Fruit fly (Drosophila melanogaster) whole organism, prepupa: Measurements from ENCODE around the gene Hph.
A peak's percentile ranks its signal among the peaks of the same experiment; 100 is the strongest.

Experiments used
- Blimp-1 ChIP-seq: fragments of 200-800 bp; sonication (Bioruptor generic); optimal IDR thresholded peaks from 3 replicates; lab custom pipeline; 2017; ENCODE audit warnings: missing biosample characterization, missing genetic modification characterization, mild to moderate bottlenecking, moderate library complexity, missing genetic modification reagents
- CG10631 ChIP-seq: fragments of 200-800 bp; sonication (Bioruptor generic); optimal IDR thresholded peaks from 2 replicates; lab custom pipeline; 2016; ENCODE audit warnings: missing biosample characterization, missing genetic modification characterization
- CG10669 ChIP-seq: fragments of 200-800 bp; sonication (Bioruptor generic); optimal IDR thresholded peaks from 3 replicates; lab custom pipeline; 2018; ENCODE audit warnings: missing biosample characterization, mild to moderate bottlenecking, missing genetic modification characterization, moderate library complexity
- CG11294 ChIP-seq: fragments of 200-800 bp; sonication (Bioruptor generic); IDR thresholded peaks from 2 replicates; pipeline ENCODE4 v1.3.6; 2022; ENCODE audit warnings: missing biosample characterization, missing genetic modification characterization
- CG11762 ChIP-seq: fragments of 200-800 bp; sonication (Bioruptor generic); optimal IDR thresholded peaks from 3 replicates; lab custom pipeline; 2016; ENCODE audit warnings: missing biosample characterization, missing genetic modification characterization; ENCODE audit not compliant: insufficient read depth
- CG15336 ChIP-seq: fragments of 200-800 bp; sonication (Bioruptor generic); IDR thresholded peaks from 2 replicates; pipeline ENCODE4 v1.3.6; 2022; ENCODE audit warnings: missing biosample characterization, missing genetic modification characterization
- CG1621 ChIP-seq: fragments of 200-800 bp; sonication (Bioruptor generic); optimal IDR thresholded peaks from 3 replicates; lab custom pipeline; 2018; ENCODE audit warnings: missing biosample characterization, mild to moderate bottlenecking, missing genetic modification characterization
- CG16779 ChIP-seq: fragments of 200-800 bp; sonication (Bioruptor generic); optimal IDR thresholded peaks from 3 replicates; lab custom pipeline; 2017; ENCODE audit warnings: missing biosample characterization, mild to moderate bottlenecking, missing genetic modification characterization
- CG31627 ChIP-seq: fragments of 200-800 bp; sonication (Bioruptor generic); optimal IDR thresholded peaks from 3 replicates; lab custom pipeline; 2016; ENCODE audit warnings: missing biosample characterization, missing genetic modification characterization
- CG32006 ChIP-seq: fragments of 200-800 bp; sonication (Bioruptor generic); optimal IDR thresholded peaks from 3 replicates; lab custom pipeline; 2017; ENCODE audit warnings: missing biosample characterization, mild to moderate bottlenecking, missing genetic modification characterization
- CG34406 ChIP-seq: fragments of 200-800 bp; sonication (Bioruptor generic); optimal IDR thresholded peaks from 3 replicates; lab custom pipeline; 2016; ENCODE audit warnings: missing biosample characterization, missing genetic modification characterization
- CG3919 ChIP-seq: fragments of 200-800 bp; sonication (Bioruptor generic); optimal IDR thresholded peaks from 3 replicates; lab custom pipeline; 2016; ENCODE audit warnings: missing biosample characterization, missing genetic modification characterization
- CG4318 ChIP-seq: fragments of 200-800 bp; sonication (Bioruptor generic); optimal IDR thresholded peaks from 3 replicates; lab custom pipeline; 2017; ENCODE audit warnings: missing biosample characterization, mild to moderate bottlenecking, missing genetic modification characterization
- CG6163 ChIP-seq: fragments of 200-800 bp; sonication (Bioruptor generic); IDR thresholded peaks from 3 replicates; pipeline ENCODE4 v1.3.6; 2022; ENCODE audit warnings: missing biosample characterization, missing genetic modification characterization
- CG6808 ChIP-seq: fragments of 200-800 bp; sonication (Bioruptor generic); optimal IDR thresholded peaks from 3 replicates; lab custom pipeline; 2017; ENCODE audit warnings: missing biosample characterization, missing genetic modification characterization, mild to moderate bottlenecking, moderate library complexity, missing genetic modification reagents
- CG6854 ChIP-seq: fragments of 200-800 bp; sonication (Bioruptor generic); optimal IDR thresholded peaks from 2 replicates; lab custom pipeline; 2017; ENCODE audit warnings: missing biosample characterization, mild to moderate bottlenecking, missing genetic modification characterization
- CG7368 ChIP-seq: fragments of 200-800 bp; sonication (Bioruptor generic); optimal IDR thresholded peaks from 3 replicates; lab custom pipeline; 2016; ENCODE audit warnings: missing biosample characterization, missing genetic modification characterization
- CG8119 ChIP-seq: fragments of 200-800 bp; sonication (Bioruptor generic); IDR thresholded peaks from 3 replicates; pipeline ENCODE4 v1.3.6; 2022; ENCODE audit warnings: missing biosample characterization, missing genetic modification characterization
- CG8632 ChIP-seq: fragments of 200-800 bp; sonication (Bioruptor generic); optimal IDR thresholded peaks from 3 replicates; lab custom pipeline; 2016; ENCODE audit warnings: missing biosample characterization, missing genetic modification characterization
- CG9139 ChIP-seq: fragments of 200-800 bp; sonication (Bioruptor generic); optimal IDR thresholded peaks from 3 replicates; lab custom pipeline; 2017; ENCODE audit warnings: missing biosample characterization, mild to moderate bottlenecking, missing genetic modification characterization
- Eip75B ChIP-seq: fragments of 200-800 bp; sonication (Bioruptor generic); optimal IDR thresholded peaks from 3 replicates; lab custom pipeline; 2016; ENCODE audit warnings: missing biosample characterization, missing genetic modification characterization
- Eip78C ChIP-seq: fragments of 200-800 bp; sonication (Bioruptor generic); peaks from one replicate; lab custom pipeline; 2016; ENCODE audit warnings: missing biosample characterization, missing genetic modification characterization
- Eip93F ChIP-seq: fragments of 200-800 bp; sonication (Bioruptor generic); optimal IDR thresholded peaks from 2 replicates; lab custom pipeline; 2016; ENCODE audit warnings: missing biosample characterization, mild to moderate bottlenecking, missing genetic modification characterization
- Ets21C ChIP-seq: fragments of 200-800 bp; sonication (Bioruptor generic); optimal IDR thresholded peaks from 3 replicates; lab custom pipeline; 2016; ENCODE audit warnings: missing biosample characterization, missing genetic modification characterization
- Ets96B ChIP-seq: fragments of 200-800 bp; optimal IDR thresholded peaks from 2 replicates; lab custom pipeline; 2019; ENCODE audit warnings: missing biosample characterization, mild to moderate bottlenecking, missing genetic modification characterization, moderate library complexity
- Gug ChIP-seq: fragments of 200-800 bp; sonication (Bioruptor generic); IDR thresholded peaks from 2 replicates; pipeline ENCODE4 v1.3.6; 2022; ENCODE audit warnings: missing biosample characterization, missing genetic modification characterization
- Hr38 ChIP-seq: sonication (Bioruptor generic); optimal IDR thresholded peaks from 2 replicates; lab custom pipeline; 2016; ENCODE audit warnings: missing biosample characterization, missing genetic modification characterization
- Hr39 ChIP-seq: fragments of 200-800 bp; sonication (Bioruptor generic); optimal IDR thresholded peaks from 2 replicates; lab custom pipeline; 2016; ENCODE audit warnings: missing biosample characterization, missing genetic modification characterization
- Lpt ChIP-seq: fragments of 200-800 bp; sonication (Bioruptor generic); optimal IDR thresholded peaks from 3 replicates; lab custom pipeline; 2016; ENCODE audit warnings: missing biosample characterization, missing genetic modification characterization
- Met ChIP-seq: fragments of 200-800 bp; sonication (Bioruptor generic); optimal IDR thresholded peaks from 3 replicates; lab custom pipeline; 2016; ENCODE audit warnings: missing biosample characterization, missing genetic modification characterization
- Smox ChIP-seq: fragments of 200-800 bp; sonication (Bioruptor generic); optimal IDR thresholded peaks from 3 replicates; lab custom pipeline; 2016; ENCODE audit warnings: missing biosample characterization, missing genetic modification characterization
- Sox102F ChIP-seq: fragments of 200-800 bp; sonication (Bioruptor generic); optimal IDR thresholded peaks from 2 replicates; lab custom pipeline; 2016; ENCODE audit warnings: missing biosample characterization, mild to moderate bottlenecking, missing genetic modification characterization
- Sox14 ChIP-seq: fragments of 200-800 bp; sonication (Bioruptor generic); optimal IDR thresholded peaks from 3 replicates; lab custom pipeline; 2016; ENCODE audit warnings: missing biosample characterization, missing genetic modification characterization
- achi ChIP-seq: fragments of 200-800 bp; sonication (Bioruptor generic); optimal IDR thresholded peaks from 3 replicates; lab custom pipeline; 2016; ENCODE audit warnings: missing biosample characterization, missing genetic modification characterization
- acj6 ChIP-seq: fragments of 200-800 bp; sonication (Bioruptor generic); optimal IDR thresholded peaks from 3 replicates; lab custom pipeline; 2016; ENCODE audit warnings: missing biosample characterization, missing genetic modification characterization
- cyc ChIP-seq: fragments of 200-800 bp; sonication (Bioruptor generic); optimal IDR thresholded peaks from 3 replicates; lab custom pipeline; 2016; ENCODE audit warnings: missing biosample characterization, missing genetic modification characterization
- dsx ChIP-seq: fragments of 200-800 bp; optimal IDR thresholded peaks from 3 replicates; lab custom pipeline; 2019; ENCODE audit warnings: missing biosample characterization, mild to moderate bottlenecking, missing genetic modification characterization, moderate library complexity; ENCODE audit not compliant: poor library complexity, severe bottlenecking
- eg ChIP-seq: fragments of 200-800 bp; sonication (Bioruptor generic); IDR thresholded peaks from 3 replicates; pipeline ENCODE4 v1.3.6; 2022; ENCODE audit warnings: missing biosample characterization, missing genetic modification characterization
- esn ChIP-seq: fragments of 200-800 bp; sonication (Bioruptor generic); optimal IDR thresholded peaks from 2 replicates; lab custom pipeline; 2016; ENCODE audit warnings: missing biosample characterization, mild to moderate bottlenecking, missing genetic modification characterization, moderate library complexity
- fd59A ChIP-seq: fragments of 200-800 bp; sonication (Bioruptor generic); optimal IDR thresholded peaks from 2 replicates; lab custom pipeline; 2017; ENCODE audit warnings: missing biosample characterization, mild to moderate bottlenecking, missing genetic modification characterization, missing genetic modification reagents
- fd85E ChIP-seq: fragments of 200-800 bp; sonication (Bioruptor generic); optimal IDR thresholded peaks from 3 replicates; lab custom pipeline; 2016; ENCODE audit warnings: missing biosample characterization, missing genetic modification characterization
- lz ChIP-seq: fragments of 200-800 bp; sonication (Bioruptor generic); optimal IDR thresholded peaks from 3 replicates; lab custom pipeline; 2016; ENCODE audit warnings: missing biosample characterization, missing genetic modification characterization
- net ChIP-seq: fragments of 200-800 bp; sonication (Bioruptor generic); optimal IDR thresholded peaks from 3 replicates; lab custom pipeline; 2016; ENCODE audit warnings: missing biosample characterization, missing genetic modification characterization
- pdm3 ChIP-seq: fragments of 200-800 bp; sonication (Bioruptor generic); optimal IDR thresholded peaks from 3 replicates; lab custom pipeline; 2016; ENCODE audit warnings: missing biosample characterization, missing genetic modification characterization
- salr ChIP-seq, 2 experiments: fragments of 200-800 bp; sonication (Bioruptor generic); optimal IDR thresholded peaks; 3 replicates each; lab custom pipeline; 2016 to 2018; ENCODE audit warnings: missing biosample characterization in 2 of 2, missing genetic modification characterization in 2 of 2, mild to moderate bottlenecking in 1 of 2
- ss ChIP-seq, 2 experiments: fragments of 200-800 bp; sonication (Bioruptor generic); optimal IDR thresholded peaks; 2 replicates in 1 of 2; 3 replicates in 1 of 2; lab custom pipeline; 2017 to 2018; ENCODE audit warnings: mild to moderate bottlenecking in 2 of 2, missing biosample characterization in 2 of 2, missing genetic modification characterization in 2 of 2, moderate library complexity in 1 of 2
- svp ChIP-seq: fragments of 200-800 bp; sonication (Bioruptor generic); peaks from one replicate; lab custom pipeline; 2016; ENCODE audit warnings: missing biosample characterization, missing genetic modification characterization
- topi ChIP-seq: fragments of 200-800 bp; sonication (Bioruptor generic); optimal IDR thresholded peaks from 3 replicates; lab custom pipeline; 2016; ENCODE audit warnings: missing biosample characterization, missing genetic modification characterization
- vri ChIP-seq: fragments of 200-800 bp; sonication (Bioruptor generic); optimal IDR thresholded peaks from 3 replicates; lab custom pipeline; 2016; ENCODE audit warnings: missing biosample characterization, mild to moderate bottlenecking, missing genetic modification characterization

The Hph gene

DNA sequence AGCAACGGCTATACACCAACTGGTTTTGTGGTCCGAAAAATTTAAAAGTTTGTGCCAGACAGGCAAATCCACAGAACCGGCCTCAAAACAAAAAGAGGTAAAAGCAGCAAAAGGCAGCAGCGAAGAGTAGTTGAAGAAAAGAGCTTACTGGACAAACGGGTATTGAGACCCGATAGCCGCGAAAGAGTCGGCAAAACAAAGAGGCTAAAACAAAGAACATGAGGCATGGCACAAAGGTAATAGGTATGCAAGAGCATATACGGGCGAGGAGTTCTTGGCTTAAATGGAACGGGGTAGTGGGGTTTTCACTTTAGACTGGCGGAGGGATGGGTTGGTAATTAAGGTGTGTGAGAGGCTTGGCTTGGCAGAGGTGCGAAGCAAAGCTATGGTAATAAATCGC is 24.3 kb downstream of the Hph start:
- TF ChIP-seq svp (GFP tag; lab: Kevin White, UChicago) (no peak), dsx (peak; percentile 32), Ets96B (tag; lab: Kevin White, UChicago) (peak; percentile 18), esn (GFP tag; lab: Kevin White, UChicago) (peak; percentile 38), CG10669 (GFP tag; lab: Kevin White, UChicago) (no peak), ss (GFP tag; optimal IDR thresholded peaks at IDR 0.05; lab: Kevin White, UChicago) (peak; percentile 45 to 53), CG3919 (GFP tag; lab: Kevin White, UChicago) (peak; percentile 64), acj6 (GFP tag; lab: Kevin White, UChicago) (no peak), Ets21C (no peak), eg (GFP tag; lab: Robert Waterston, UW) (no peak), CG7368 (GFP tag; lab: Kevin White, UChicago) (no peak), Hr38 (no peak), CG8119 (GFP tag; lab: Robert Waterston, UW) (peak; percentile 60), topi (peak; percentile 18), CG1621 (tag; lab: Kevin White, UChicago) (peak; percentile 2), Met (GFP tag; lab: Kevin White, UChicago) (peak; percentile 30), CG6808 (peak; percentile 36), fd85E (GFP tag; lab: Kevin White, UChicago) (no peak), Eip93F (GFP tag; lab: Kevin White, UChicago) (peak; percentile 15), salr (GFP tag; optimal IDR thresholded peaks at IDR 0.05; lab: Kevin White, UChicago) (peak in 1 of 2 experiments; percentile 18), achi (GFP tag; lab: Kevin White, UChicago) (no peak), CG6854 (peak; percentile 55), CG8632 (peak; percentile 20), CG34406 (GFP tag; lab: Kevin White, UChicago) (peak; percentile 20), Sox14 (peak; percentile 70), Gug (GFP tag; lab: Robert Waterston, UW) (no peak), net (GFP tag; lab: Kevin White, UChicago) (peak; percentile 8), CG31627 (GFP tag; lab: Kevin White, UChicago) (peak; percentile 32), CG10631 (no peak), pdm3 (peak; percentile 33), lz (peak; percentile 26), CG9139 (GFP tag; lab: Kevin White, UChicago) (peak; percentile 34), Sox102F (GFP tag; lab: Kevin White, UChicago) (peak; percentile 55), Lpt (GFP tag; lab: Kevin White, UChicago) (peak; percentile 61), Blimp-1 (GFP tag; lab: Kevin White, UChicago) (peak; percentile 1), Eip78C (GFP tag; lab: Kevin White, UChicago) (no peak), Smox (GFP tag; lab: Kevin White, UChicago) (peak; percentile 14), Eip75B (peak; percentile 47), cyc (GFP tag; lab: Kevin White, UChicago) (no peak), CG6163 (peak; percentile 90; the same call in 2 of the 3 replicates), CG11294 (no peak), vri (GFP tag; lab: Kevin White, UChicago) (peak; percentile 51), fd59A (no peak), Hr39 (GFP tag; lab: Kevin White, UChicago) (peak; percentile 1), CG16779 (no peak), CG32006 (GFP tag; lab: Kevin White, UChicago) (no peak), CG11762 (GFP tag; lab: Kevin White, UChicago) (no peak), CG15336 (GFP tag; lab: Robert Waterston, UW) (peak; percentile 47), CG4318 (GFP tag; lab: Kevin White, UChicago) (no peak)
- TF ChIP-seq, all 60 proteins: peak for 30
